Fruit fly (Drosophila melanogaster) whole organism, wandering third instar larva: ENCODE data around the gene Dpy-30L2.

ENCODE experiments used
- Abd-B ChIP-seq: fragments of >200 bp; optimal IDR thresholded peaks from 2 replicates; lab custom pipeline; 2017; ENCODE audit warnings: missing biosample characterization, missing genetic modification characterization
- Hr78 ChIP-seq: fragments of >200 bp; optimal IDR thresholded peaks from 2 replicates; lab custom pipeline; 2017; ENCODE audit warnings: missing biosample characterization, missing genetic modification characterization
- foxo ChIP-seq, 2 experiments: fragments of 200-800 bp; sonication (Bioruptor generic); optimal IDR thresholded peaks; 2 replicates in 1 of 2; 3 replicates in 1 of 2; lab custom pipeline; 2016 to 2017; ENCODE audit warnings: missing biosample characterization in 2 of 2, missing genetic modification characterization in 2 of 2
- pan ChIP-seq: fragments of >200 bp; optimal IDR thresholded peaks from 2 replicates; lab custom pipeline; 2017

- TF ChIP-seq pan: no peak
- no peak for TF ChIP-seq Hr78 (GFP tag; lab: Kevin White, UChicago)
- no peak for TF ChIP-seq Abd-B (GFP tag; lab: Kevin White, UChicago)
- TF ChIP-seq foxo (GFP tag; optimal IDR thresholded peaks at IDR 0.05; lab: Kevin White, UChicago): no peak
Observed at dm6 chr3L:4070996-4071379, 23.5 kb upstream of the Dpy-30L2 start.
